Fruit fly (Drosophila melanogaster): ENCODE data around the gene CG16790.

DNA sequence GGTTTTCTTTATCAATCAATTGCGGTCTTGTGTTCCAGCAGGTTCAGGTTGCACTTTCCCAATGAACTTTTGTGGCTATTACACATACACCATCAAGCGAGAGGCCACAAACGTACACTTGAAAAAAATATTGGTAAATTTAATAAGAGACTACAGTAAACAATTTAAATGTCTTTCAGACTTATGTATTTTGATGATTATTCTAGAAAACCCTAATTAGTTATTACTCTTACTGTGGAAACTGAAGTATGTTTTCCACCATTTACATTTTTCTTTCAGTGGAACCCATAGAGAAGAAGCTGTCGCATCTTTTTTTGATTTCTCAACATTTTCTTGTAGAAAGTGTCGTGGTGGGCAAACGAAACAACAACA is 35.9 kb downstream of the CG16790 start:
- TF ChIP-seq CG10348 (GFP tag; IDR thresholded peaks at IDR 0.05) = peak; percentile 44; the same call in 1 of the 2 replicates
- peak; percentile 85 for TF ChIP-seq D1 (tag; optimal IDR thresholded peaks at IDR 0.05)
- peak; percentile 51; the same call in 1 of the 3 replicates for TF ChIP-seq fd96Ca (GFP tag; IDR thresholded peaks at IDR 0.05)
- TF ChIP-seq CG34367 (tag; optimal IDR thresholded peaks at IDR 0.05) = peak; percentile 86
- peak; percentile 91 for TF ChIP-seq CG9948 (tag; optimal IDR thresholded peaks at IDR 0.05)
- peak; percentile 93 for TF ChIP-seq CG14655 (GFP tag; optimal IDR thresholded peaks at IDR 0.05)
- peak; percentile 85 for TF ChIP-seq CG15710 (tag; optimal IDR thresholded peaks at IDR 0.05)
- TF ChIP-seq CG32121 (GFP tag; IDR thresholded peaks at IDR 0.05) = peak; percentile 91
- TF ChIP-seq rn (GFP tag; IDR thresholded peaks at IDR 0.05) = peak; percentile 82
- TF ChIP-seq Snoo (tag; optimal IDR thresholded peaks at IDR 0.05) = peak; percentile 79
- peak; percentile 45 for TF ChIP-seq gl (tag; optimal IDR thresholded peaks at IDR 0.05)

Data from whole organism, pupa.